Fruit fly (Drosophila melanogaster) whole organism, embryonic: Measurements from ENCODE around the gene MED19.

Experiments used
- Bgb ChIP-seq: fragments of 200-800 bp; sonication (Bioruptor generic); IDR thresholded peaks from 2 replicates; pipeline ENCODE4 v1.3.6; 2022; ENCODE audit warnings: missing biosample characterization, missing genetic modification characterization; ENCODE audit not compliant: partially characterized antibody
- CG12942 ChIP-seq: fragments of 200-800 bp; sonication (Bioruptor generic); optimal IDR thresholded peaks from 3 replicates; lab custom pipeline; 2016; ENCODE audit warnings: missing biosample characterization, missing genetic modification characterization
- CG14860 ChIP-seq: fragments of 200-800 bp; sonication (Bioruptor generic); IDR thresholded peaks from 3 replicates; pipeline ENCODE4 v1.3.6; 2022; ENCODE audit warnings: missing biosample characterization, missing genetic modification characterization; ENCODE audit not compliant: partially characterized antibody
- CG15011 ChIP-seq: fragments of 200-800 bp; sonication (Bioruptor generic); optimal IDR thresholded peaks from 3 replicates; lab custom pipeline; 2018; ENCODE audit warnings: missing biosample characterization, mild to moderate bottlenecking, missing genetic modification characterization
- CG18011 ChIP-seq: fragments of 200-800 bp; sonication (Bioruptor generic); optimal IDR thresholded peaks from 2 replicates; lab custom pipeline; 2017; ENCODE audit warnings: missing biosample characterization, missing genetic modification characterization, mild to moderate bottlenecking, moderate library complexity, missing genotype
- CG30431 ChIP-seq: fragments of 200-800 bp; sonication (Bioruptor generic); optimal IDR thresholded peaks from 2 replicates; lab custom pipeline; 2017; ENCODE audit warnings: missing biosample characterization, missing genetic modification characterization
- CG3163 ChIP-seq: fragments of 200-800 bp; sonication (Bioruptor generic); optimal IDR thresholded peaks from 3 replicates; lab custom pipeline; 2016; ENCODE audit warnings: missing biosample characterization, missing genetic modification characterization
- CG3995 ChIP-seq: fragments of 200-800 bp; sonication (Bioruptor generic); optimal IDR thresholded peaks from 3 replicates; lab custom pipeline; 2016; ENCODE audit warnings: missing biosample characterization, missing genetic modification characterization
- CG7271 ChIP-seq: fragments of 200-800 bp; sonication (Bioruptor generic); optimal IDR thresholded peaks from 2 replicates; lab custom pipeline; 2018; ENCODE audit warnings: missing biosample characterization, mild to moderate bottlenecking, missing genetic modification characterization, moderate library complexity
- CG7357 ChIP-seq: fragments of 200-800 bp; sonication (Bioruptor generic); IDR thresholded peaks from 3 replicates; pipeline ENCODE4 v1.3.6; 2022; ENCODE audit warnings: missing biosample characterization, missing genetic modification characterization
- CG7963 ChIP-seq: fragments of 200-800 bp; sonication (Bioruptor generic); IDR thresholded peaks from 3 replicates; pipeline ENCODE4 v1.3.6; 2022; ENCODE audit warnings: missing biosample characterization, missing genetic modification characterization; ENCODE audit not compliant: partially characterized antibody
- CG9876 ChIP-seq: fragments of 200-800 bp; sonication (Bioruptor generic); optimal IDR thresholded peaks from 2 replicates; lab custom pipeline; 2016; ENCODE audit warnings: missing biosample characterization, missing genetic modification characterization
- Dip2 ChIP-seq: fragments of 200-800 bp; sonication (Bioruptor generic); IDR thresholded peaks from 2 replicates; pipeline ENCODE4 v1.3.6; 2022; ENCODE audit warnings: missing biosample characterization, missing genetic modification characterization
- Ets65A ChIP-seq: fragments of 200-800 bp; sonication (Bioruptor generic); peaks from one replicate; lab custom pipeline; 2016; ENCODE audit warnings: missing biosample characterization, missing genetic modification characterization
- HmgZ ChIP-seq: fragments of 200-800 bp; sonication (Bioruptor generic); optimal IDR thresholded peaks from 2 replicates; lab custom pipeline; 2018; ENCODE audit warnings: missing biosample characterization, mild to moderate bottlenecking, missing genetic modification characterization
- Jarid2 ChIP-seq: fragments of 200-800 bp; sonication (Bioruptor generic); optimal IDR thresholded peaks from 3 replicates; lab custom pipeline; 2017; ENCODE audit warnings: mild to moderate bottlenecking, missing biosample characterization, missing genetic modification reagents, missing genetic modification characterization
- Mes4 ChIP-seq: fragments of 200-800 bp; sonication (Bioruptor generic); optimal IDR thresholded peaks from 2 replicates; lab custom pipeline; 2016; ENCODE audit warnings: missing biosample characterization, missing genetic modification characterization
- NFAT ChIP-seq: fragments of 200-800 bp; sonication (Bioruptor generic); IDR thresholded peaks from 2 replicates; pipeline ENCODE4 v1.3.6; 2022; ENCODE audit warnings: missing biosample characterization, missing genetic modification characterization
- Trl ChIP-seq, 3 experiments: fragments of >200 bp in 2 of 3; fragments of 200-800 bp in 1 of 3; sonication (Bioruptor generic) in 1 of 3; optimal IDR thresholded peaks; 2 replicates in 1 of 3; 3 replicates in 2 of 3; lab custom pipeline; 2016 to 2017; ENCODE audit warnings: missing biosample characterization in 1 of 3, missing genetic modification characterization in 1 of 3
- al ChIP-seq: fragments of 200-800 bp; sonication (Bioruptor generic); IDR thresholded peaks from 2 replicates; pipeline ENCODE4 v1.3.6; 2022; ENCODE audit warnings: missing biosample characterization, missing genetic modification characterization
- bowl ChIP-seq: fragments of 200-800 bp; sonication (Bioruptor generic); IDR thresholded peaks from 2 replicates; pipeline ENCODE4 v1.3.6; 2022; ENCODE audit warnings: missing biosample characterization, missing genetic modification characterization
- chm ChIP-seq: fragments of 200-800 bp; sonication (Bioruptor generic); IDR thresholded peaks from 2 replicates; pipeline ENCODE4 v1.3.6; 2022; ENCODE audit warnings: missing biosample characterization, missing genetic modification characterization
- da ChIP-seq: fragments of 200-800 bp; sonication (Bioruptor generic); optimal IDR thresholded peaks from 2 replicates; lab custom pipeline; 2016; ENCODE audit warnings: missing biosample characterization, missing genetic modification characterization
- dpn ChIP-seq, 2 experiments: fragments of 200-800 bp; sonication (Bioruptor generic); optimal IDR thresholded peaks; 3 replicates each; lab custom pipeline; 2016; ENCODE audit warnings: missing biosample characterization in 2 of 2, missing genetic modification characterization in 2 of 2
- exex ChIP-seq: fragments of 200-800 bp; sonication (Bioruptor generic); optimal IDR thresholded peaks from 4 replicates; lab custom pipeline; 2018; ENCODE audit warnings: missing biosample characterization, mild to moderate bottlenecking, missing genetic modification characterization, moderate library complexity
- fru ChIP-seq: fragments of >200 bp; optimal IDR thresholded peaks from 2 replicates; lab custom pipeline; 2017
- grn ChIP-seq: fragments of 200-800 bp; sonication (Bioruptor generic); optimal IDR thresholded peaks from 3 replicates; lab custom pipeline; 2017; ENCODE audit warnings: missing biosample characterization, missing genetic modification characterization
- gro ChIP-seq: fragments of 200-800 bp; sonication (Bioruptor generic); optimal IDR thresholded peaks from 2 replicates; lab custom pipeline; 2016; ENCODE audit warnings: missing biosample characterization, missing genetic modification characterization
- ham ChIP-seq: fragments of 200-800 bp; sonication (Bioruptor generic); IDR thresholded peaks from 2 replicates; pipeline ENCODE4 v1.3.6; 2022; ENCODE audit warnings: missing biosample characterization, missing genetic modification characterization
- lab ChIP-seq: fragments of 200-800 bp; sonication (Bioruptor generic); optimal IDR thresholded peaks from 3 replicates; lab custom pipeline; 2017; ENCODE audit warnings: missing biosample characterization, missing genetic modification characterization, mild to moderate bottlenecking, moderate library complexity, missing genetic modification reagents
- lov ChIP-seq, 2 experiments: fragments of 200-800 bp in 1 of 2; fragments of >200 bp in 1 of 2; sonication (Bioruptor generic) in 1 of 2; IDR thresholded peaks in 1 of 2; optimal IDR thresholded peaks in 1 of 2; 2 replicates in 1 of 2; 3 replicates in 1 of 2; pipeline versions ENCODE4 v1.3.6 to Lab custom; 2017 to 2022; ENCODE audit warnings: missing biosample characterization in 1 of 2, missing genetic modification characterization in 1 of 2
- mirr ChIP-seq: fragments of 200-800 bp; sonication (Bioruptor generic); optimal IDR thresholded peaks from 3 replicates; lab custom pipeline; 2018; ENCODE audit warnings: missing biosample characterization, mild to moderate bottlenecking, missing genetic modification characterization
- nau ChIP-seq: fragments of 200-800 bp; sonication (Bioruptor generic); optimal IDR thresholded peaks from 3 replicates; lab custom pipeline; 2017; ENCODE audit warnings: missing biosample characterization, mild to moderate bottlenecking, missing genetic modification characterization, missing genetic modification reagents
- sens ChIP-seq: fragments of 200-800 bp; sonication (Bioruptor generic); peaks from one replicate; lab custom pipeline; 2016; ENCODE audit warnings: missing biosample characterization, missing genetic modification characterization
- sima ChIP-seq: fragments of 200-800 bp; sonication (Bioruptor generic); optimal IDR thresholded peaks from 2 replicates; lab custom pipeline; 2016; ENCODE audit warnings: missing biosample characterization, missing genetic modification characterization
- sug ChIP-seq: fragments of 200-800 bp; optimal IDR thresholded peaks from 2 replicates; lab custom pipeline; 2019; ENCODE audit warnings: missing biosample characterization, mild to moderate bottlenecking, missing genetic modification characterization, moderate library complexity
- zen2 ChIP-seq: fragments of 200-800 bp; sonication (Bioruptor generic); IDR thresholded peaks from 3 replicates; pipeline ENCODE4 v1.3.6; 2022; ENCODE audit warnings: missing biosample characterization, missing genetic modification characterization; ENCODE audit not compliant: partially characterized antibody

Gene MED19

DNA sequence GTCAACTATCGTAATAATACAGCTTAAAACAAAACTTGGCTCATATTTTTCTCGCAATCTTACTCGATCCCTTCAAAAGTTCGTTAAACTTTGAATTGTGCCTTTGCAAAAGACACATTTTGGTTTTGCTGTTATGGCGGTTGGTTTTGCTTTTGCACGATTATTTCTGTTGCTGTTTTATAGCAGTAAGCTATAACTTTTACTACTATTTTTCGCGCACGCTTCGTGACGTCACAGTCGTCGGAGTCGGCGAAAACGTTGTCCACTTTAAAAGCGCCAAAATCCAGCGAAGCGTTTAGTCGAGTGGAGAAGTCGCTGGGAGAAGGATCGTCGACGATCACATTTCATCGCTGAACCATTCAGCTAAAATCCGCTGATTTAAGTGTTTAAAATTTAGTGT is 41.1 kb upstream of the MED19 start, which contains the start of gene CG7402:
Gene CG7402 (plus strand): TSS at position 313 of the 400 bp plus-strand sequence.
- TF ChIP-seq CG7357 (GFP tag; lab: Robert Waterston, UW), result 0 out of 3 replicates have a peak, but pooled peaks have one; percentile 15
- no peak for TF ChIP-seq ham
- peak; percentile 89 for TF ChIP-seq CG18011 (GFP tag; lab: Kevin White, UChicago)
- TF ChIP-seq, all 482 proteins: peak for 2

- TF ChIP-seq Mes4 (GFP tag; lab: Kevin White, UChicago), result no peak
- TF ChIP-seq Ets65A (GFP tag; lab: Kevin White, UChicago), result peak; percentile 31
- TF ChIP-seq nau (GFP tag; lab: Kevin White, UChicago), result no peak
- peak; percentile 7 for TF ChIP-seq exex (tag; lab: Kevin White, UChicago)
These were observed 40.2 kb upstream of the MED19 start, which contains the start of gene CG16775 for dm6 chr3L:17886545-17886944. TSS of gene CG16775 (minus strand) at chr3L:17886645.

DNA sequence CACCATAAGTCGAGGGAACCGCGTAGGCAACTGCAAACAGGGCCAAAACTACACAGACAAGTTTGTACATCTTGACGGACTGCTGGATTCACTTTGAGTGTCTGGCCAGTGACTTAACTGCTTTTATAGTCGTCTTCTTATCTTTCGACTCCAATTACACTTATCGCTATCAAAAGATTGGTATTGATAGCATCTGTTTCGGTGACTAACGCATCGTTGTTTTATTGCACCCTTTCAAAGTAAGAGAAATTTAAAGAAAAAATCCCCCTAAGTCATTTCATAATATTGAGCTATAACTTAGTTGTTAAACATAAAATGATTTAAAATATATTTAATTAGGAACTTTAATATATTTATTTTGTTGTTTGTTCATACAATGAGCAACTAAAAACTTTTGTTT is 38.0 kb upstream of the MED19 start, which contains the start of gene CG5506:
Gene CG5506 (minus strand): TSS at position 101 of the 400 bp plus-strand sequence.
- TF ChIP-seq lov (optimal IDR thresholded peaks at IDR 0.05; lab: Kevin White, UChicago) (no peak), lov (GFP tag; IDR thresholded peaks at IDR 0.05; lab: Robert Waterston, UW) (no peak), dpn (GFP tag; optimal IDR thresholded peaks at IDR 0.05; lab: Kevin White, UChicago) (no peak), exex (tag; lab: Kevin White, UChicago) (peak; percentile 48), grn (GFP tag; lab: Kevin White, UChicago) (peak; percentile 4)
- TF ChIP-seq, all 482 proteins: peak for 2

- TF ChIP-seq fru, result no peak
- no peak for TF ChIP-seq bowl (GFP tag; lab: Robert Waterston, UW)
- peak; percentile 46 for TF ChIP-seq mirr (GFP tag; lab: Kevin White, UChicago)
- peak; percentile 8 for TF ChIP-seq gro
- TF ChIP-seq da (GFP tag; lab: Kevin White, UChicago), result no peak
- TF ChIP-seq sima, result no peak
- TF ChIP-seq lab (GFP tag; lab: Kevin White, UChicago), result peak; percentile 4
- TF ChIP-seq sug (tag; lab: Kevin White, UChicago), result peak; percentile 13
- TF ChIP-seq CG3995, result peak; percentile 91
- peak; percentile 45; the same call in 1 of the 2 replicates for TF ChIP-seq Bgb (GFP tag; lab: Robert Waterston, UW)
- TF ChIP-seq CG9876 (GFP tag; lab: Kevin White, UChicago), result no peak
- TF ChIP-seq CG15011 (GFP tag; lab: Kevin White, UChicago), result no peak
- peak; percentile 29 for TF ChIP-seq grn (GFP tag; lab: Kevin White, UChicago)
- TF ChIP-seq CG7963 (GFP tag; lab: Robert Waterston, UW), result 0 out of 3 replicates have a peak, but pooled peaks have one; percentile 10
- TF ChIP-seq HmgZ (tag; lab: Kevin White, UChicago), result peak; percentile 10
- peak; percentile 73 for TF ChIP-seq Jarid2
- no peak for TF ChIP-seq Dip2 (GFP tag; lab: Robert Waterston, UW)
- TF ChIP-seq CG12942 (GFP tag; lab: Kevin White, UChicago), result no peak
- peak; percentile 78 for TF ChIP-seq sens (GFP tag; lab: Kevin White, UChicago)
- TF ChIP-seq NFAT (GFP tag; lab: Robert Waterston, UW), result no peak
- no peak for TF ChIP-seq chm (GFP tag; lab: Robert Waterston, UW)
- peak; percentile 95 for TF ChIP-seq CG3163
- TF ChIP-seq CG14860 (GFP tag; lab: Robert Waterston, UW), result 0 out of 3 replicates have a peak, but pooled peaks have one; percentile 16
- peak; percentile 94 for TF ChIP-seq exex (tag; lab: Kevin White, UChicago)
- peak; percentile 30; the same call in 1 of the 3 replicates for TF ChIP-seq zen2 (GFP tag; lab: Robert Waterston, UW)
- no peak for TF ChIP-seq CG30431 (GFP tag; lab: Kevin White, UChicago)
- peak; percentile 56 to 74 for TF ChIP-seq Trl (optimal IDR thresholded peaks at IDR 0.05; lab: Kevin White, UChicago)
- TF ChIP-seq Trl (GFP tag; optimal IDR thresholded peaks at IDR 0.05; lab: Kevin White, UChicago), result no peak
- no peak for TF ChIP-seq al (GFP tag; lab: Robert Waterston, UW)
- no peak for TF ChIP-seq CG7271 (tag; lab: Kevin White, UChicago)
These were observed 32.6 kb upstream of the MED19 start, which contains the start of gene CG7408 for dm6 chr3L:17878781-17879360. TSS of gene CG7408 (plus strand) at chr3L:17879096.
